Fruit fly (Drosophila melanogaster): Measurements from ENCODE around the gene Tcs6.

Tcs6 gene

dm6 chr3R:26014262-26014833 is 43.7 kb downstream of the Tcs6 start, which contains the start of gene Kaz-m1:
Kaz-m1 (plus strand) TSS chr3R:26014721.
- TF ChIP-seq CG13204 (GFP tag; optimal IDR thresholded peaks at IDR 0.05) = no peak
- peak; percentile 16 for TF ChIP-seq CG17806 (tag; optimal IDR thresholded peaks at IDR 0.05)
- no peak for TF ChIP-seq CG10348 (GFP tag; IDR thresholded peaks at IDR 0.05)
- TF ChIP-seq CG9948 (tag; optimal IDR thresholded peaks at IDR 0.05) = peak; percentile 25
- TF ChIP-seq D1 (tag; optimal IDR thresholded peaks at IDR 0.05) = no peak
- peak; percentile 50 for TF ChIP-seq CG8159 (tag; optimal IDR thresholded peaks at IDR 0.05)
- no peak for TF ChIP-seq Pif1A (GFP tag; optimal IDR thresholded peaks at IDR 0.05)
- no peak for TF ChIP-seq EcR (GFP tag; optimal IDR thresholded peaks at IDR 0.05)
- no peak for TF ChIP-seq CG12605 (GFP tag; IDR thresholded peaks at IDR 0.05)
- peak; percentile 1 for TF ChIP-seq CG15710 (tag; optimal IDR thresholded peaks at IDR 0.05)
- TF ChIP-seq fd96Ca (GFP tag; IDR thresholded peaks at IDR 0.05) = no peak
- peak; percentile 25 for TF ChIP-seq CG14655 (GFP tag; optimal IDR thresholded peaks at IDR 0.05)
- no peak for TF ChIP-seq gl (tag; optimal IDR thresholded peaks at IDR 0.05)

- TF ChIP-seq CG14655 (GFP tag; optimal IDR thresholded peaks at IDR 0.05) (no peak), EcR (GFP tag; optimal IDR thresholded peaks at IDR 0.05) (no peak), rn (GFP tag; IDR thresholded peaks at IDR 0.05) (no peak), Ets98B (GFP tag; IDR thresholded peaks at IDR 0.05) (no peak), CG17806 (tag; optimal IDR thresholded peaks at IDR 0.05) (no peak), CG32121 (GFP tag; IDR thresholded peaks at IDR 0.05) (no peak), CG8159 (tag; optimal IDR thresholded peaks at IDR 0.05) (no peak), CG4496 (GFP tag; IDR thresholded peaks at IDR 0.05) (no peak), gl (tag; optimal IDR thresholded peaks at IDR 0.05) (no peak), fd96Ca (GFP tag; IDR thresholded peaks at IDR 0.05) (no peak), CG13204 (GFP tag; optimal IDR thresholded peaks at IDR 0.05) (no peak)
Measured at dm6 chr3R:26013664-26013948, 44.4 kb downstream of the Tcs6 start.

dm6 chr3R:26012801-26013663 is 45.0 kb downstream of the Tcs6 start:
- TF ChIP-seq fd96Ca (GFP tag; IDR thresholded peaks at IDR 0.05) = 0 out of 3 replicates have a peak, but pooled peaks have one; percentile 13
- peak; percentile 68 for TF ChIP-seq CG9948 (tag; optimal IDR thresholded peaks at IDR 0.05)
- peak; percentile 66 for TF ChIP-seq CG8301 (tag; optimal IDR thresholded peaks at IDR 0.05)
- TF ChIP-seq CG8159 (tag; optimal IDR thresholded peaks at IDR 0.05) = peak; percentile 73
- TF ChIP-seq CG34367 (tag; optimal IDR thresholded peaks at IDR 0.05) = peak; percentile 54
- peak; percentile 90 for TF ChIP-seq EcR (GFP tag; optimal IDR thresholded peaks at IDR 0.05)
- TF ChIP-seq gl (tag; optimal IDR thresholded peaks at IDR 0.05) = no peak
- peak; percentile 18 for TF ChIP-seq Pif1B (GFP tag; optimal IDR thresholded peaks at IDR 0.05)
- peak; percentile 75 for TF ChIP-seq CG15710 (tag; optimal IDR thresholded peaks at IDR 0.05)
- TF ChIP-seq Ets98B (GFP tag; IDR thresholded peaks at IDR 0.05) = no peak
- TF ChIP-seq CG32121 (GFP tag; IDR thresholded peaks at IDR 0.05) = no peak
- TF ChIP-seq Pif1A (GFP tag; optimal IDR thresholded peaks at IDR 0.05) = peak; percentile 30
- TF ChIP-seq CG4496 (GFP tag; IDR thresholded peaks at IDR 0.05) = peak; percentile 65; the same call in 1 of the 3 replicates
- no peak for TF ChIP-seq CG12605 (GFP tag; IDR thresholded peaks at IDR 0.05)
- TF ChIP-seq CG13204 (GFP tag; optimal IDR thresholded peaks at IDR 0.05) = peak; percentile 40
- peak; percentile 37 for TF ChIP-seq Snoo (tag; optimal IDR thresholded peaks at IDR 0.05)
- peak; percentile 67 for TF ChIP-seq CG14655 (GFP tag; optimal IDR thresholded peaks at IDR 0.05)
- TF ChIP-seq CG10348 (GFP tag; IDR thresholded peaks at IDR 0.05) = no peak
- peak; percentile 42 for TF ChIP-seq D1 (tag; optimal IDR thresholded peaks at IDR 0.05)
- peak; percentile 76 for TF ChIP-seq CG17806 (tag; optimal IDR thresholded peaks at IDR 0.05)

- no peak for TF ChIP-seq CG8159 (tag; optimal IDR thresholded peaks at IDR 0.05)
- no peak for TF ChIP-seq Snoo (tag; optimal IDR thresholded peaks at IDR 0.05)
- TF ChIP-seq CG17806 (tag; optimal IDR thresholded peaks at IDR 0.05) = no peak
- no peak for TF ChIP-seq CG15710 (tag; optimal IDR thresholded peaks at IDR 0.05)
- TF ChIP-seq Pif1B (GFP tag; optimal IDR thresholded peaks at IDR 0.05) = no peak
- TF ChIP-seq CG8301 (tag; optimal IDR thresholded peaks at IDR 0.05) = no peak
- TF ChIP-seq Pif1A (GFP tag; optimal IDR thresholded peaks at IDR 0.05) = no peak
Measured at dm6 chr3R:26012288-26012687, 45.7 kb downstream of the Tcs6 start.

dm6 chr3R:26011542-26011941 is 46.5 kb downstream of the Tcs6 start:
- TF ChIP-seq rn (GFP tag; IDR thresholded peaks at IDR 0.05) = no peak
- TF ChIP-seq EcR (GFP tag; optimal IDR thresholded peaks at IDR 0.05) = peak; percentile 38
- TF ChIP-seq Pif1A (GFP tag; optimal IDR thresholded peaks at IDR 0.05) = peak; percentile 18

dm6 chr3R:26010628-26011027 is 47.4 kb downstream of the Tcs6 start:
- peak; percentile 57 for TF ChIP-seq EcR (GFP tag; optimal IDR thresholded peaks at IDR 0.05)
- TF ChIP-seq CG13204 (GFP tag; optimal IDR thresholded peaks at IDR 0.05) = peak; percentile 95
- no peak for TF ChIP-seq CG15710 (tag; optimal IDR thresholded peaks at IDR 0.05)

All from whole organism, pupa.